Fruit fly (Drosophila melanogaster) whole organism, prepupa: ENCODE results near the gene smg.
A peak's percentile ranks its signal among the peaks of the same experiment; 100 is the strongest.

Experiments
- CG16779 ChIP-seq: fragments of 200-800 bp; sonication (Bioruptor generic); optimal IDR thresholded peaks from 3 replicates; lab custom pipeline; 2017; ENCODE audit warnings: missing biosample characterization, mild to moderate bottlenecking, missing genetic modification characterization
- CG32006 ChIP-seq: fragments of 200-800 bp; sonication (Bioruptor generic); optimal IDR thresholded peaks from 3 replicates; lab custom pipeline; 2017; ENCODE audit warnings: missing biosample characterization, mild to moderate bottlenecking, missing genetic modification characterization
- CG8119 ChIP-seq: fragments of 200-800 bp; sonication (Bioruptor generic); IDR thresholded peaks from 3 replicates; pipeline ENCODE4 v1.3.6; 2022; ENCODE audit warnings: missing biosample characterization, missing genetic modification characterization
- achi ChIP-seq: fragments of 200-800 bp; sonication (Bioruptor generic); optimal IDR thresholded peaks from 3 replicates; lab custom pipeline; 2016; ENCODE audit warnings: missing biosample characterization, missing genetic modification characterization
- dsx ChIP-seq: fragments of 200-800 bp; optimal IDR thresholded peaks from 3 replicates; lab custom pipeline; 2019; ENCODE audit warnings: missing biosample characterization, mild to moderate bottlenecking, missing genetic modification characterization, moderate library complexity; ENCODE audit not compliant: poor library complexity, severe bottlenecking
- eg ChIP-seq: fragments of 200-800 bp; sonication (Bioruptor generic); IDR thresholded peaks from 3 replicates; pipeline ENCODE4 v1.3.6; 2022; ENCODE audit warnings: missing biosample characterization, missing genetic modification characterization
- salr ChIP-seq, 2 experiments: fragments of 200-800 bp; sonication (Bioruptor generic); optimal IDR thresholded peaks; 3 replicates each; lab custom pipeline; 2016 to 2018; ENCODE audit warnings: missing biosample characterization in 2 of 2, missing genetic modification characterization in 2 of 2, mild to moderate bottlenecking in 1 of 2
- ss ChIP-seq, 2 experiments: fragments of 200-800 bp; sonication (Bioruptor generic); optimal IDR thresholded peaks; 2 replicates in 1 of 2; 3 replicates in 1 of 2; lab custom pipeline; 2017 to 2018; ENCODE audit warnings: mild to moderate bottlenecking in 2 of 2, missing biosample characterization in 2 of 2, missing genetic modification characterization in 2 of 2, moderate library complexity in 1 of 2

- TF ChIP-seq eg (GFP tag; lab: Robert Waterston, UW): peak; percentile 82
- TF ChIP-seq CG8119 (GFP tag; lab: Robert Waterston, UW): peak; percentile 72; the same call in 2 of the 3 replicates
- TF ChIP-seq CG16779 (tag; lab: Kevin White, UChicago): no peak
- TF ChIP-seq salr (GFP tag; optimal IDR thresholded peaks at IDR 0.05; lab: Kevin White, UChicago): no peak
- no peak for TF ChIP-seq dsx (GFP tag; lab: Kevin White, UChicago)
- TF ChIP-seq CG32006 (GFP tag; lab: Kevin White, UChicago): peak; percentile 66
- peak in 1 of 2 experiments; percentile 85 for TF ChIP-seq ss (GFP tag; optimal IDR thresholded peaks at IDR 0.05; lab: Kevin White, UChicago)
- TF ChIP-seq achi (GFP tag; lab: Kevin White, UChicago): peak; percentile 22
Measured at dm6 chr3L:8978678-8979413, 18.9 kb downstream of the smg start.
